Worm (Caenorhabditis elegans): Measurements from ENCODE around the gene ZK637.12.

DNA sequence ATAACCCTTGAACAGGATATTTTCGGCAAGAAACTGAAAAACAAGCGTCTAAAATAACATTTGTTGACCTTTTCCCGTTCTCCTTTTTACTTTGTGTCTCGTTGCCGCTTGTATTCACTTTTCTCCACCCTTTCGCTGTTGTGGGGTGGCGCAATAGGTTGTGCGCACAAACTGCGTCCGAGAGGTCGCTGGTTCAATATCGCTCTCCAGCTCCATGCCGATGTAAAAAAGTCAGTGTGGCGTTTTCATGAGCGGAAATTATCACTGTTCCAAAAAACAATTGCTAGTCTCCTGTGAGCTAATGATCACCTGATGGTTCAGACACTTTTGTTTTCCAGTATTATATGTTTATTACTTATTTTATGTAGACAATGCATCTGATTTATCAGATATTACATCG is 13.5 kb downstream of the ZK637.12 start:
- TF ChIP-seq skn-1 (tag; optimal IDR thresholded peaks at IDR 0.05) (peak; percentile 72), ceh-63 (GFP tag; optimal IDR thresholded peaks at IDR 0.05) (no peak), C34B4.2 (tag; optimal IDR thresholded peaks at IDR 0.05) (no peak), zag-1 (tag; optimal IDR thresholded peaks at IDR 0.05) (peak; percentile 7), elt-2 (tag; optimal IDR thresholded peaks at IDR 0.05) (peak; percentile 50), pqm-1 (tag; optimal IDR thresholded peaks at IDR 0.05) (no peak), unc-62 (GFP tag; optimal IDR thresholded peaks at IDR 0.05) (no peak), jun-1 (tag; optimal IDR thresholded peaks at IDR 0.05) (peak; percentile 36), F16B12.6 (tag; optimal IDR thresholded peaks at IDR 0.05) (peak; percentile 38), aly-2 (tag; optimal IDR thresholded peaks at IDR 0.05) (peak; percentile 27)

Data from whole organism, L1 larva.